Worm (Caenorhabditis elegans): ENCODE measurements around the gene F34D10.4.

The F34D10.4 gene

ce11 chrIII:3736302-3736701 lies at the start of gene F34D10.4:
Gene F34D10.4, plus strand, starts transcription at chrIII:3736602.
- TF ChIP-seq hlh-15 (tag; optimal IDR thresholded peaks at IDR 0.05) (no peak), ceh-30 (tag; optimal IDR thresholded peaks at IDR 0.05) (no peak), ama-1 (optimal IDR thresholded peaks at IDR 0.05) (no peak)

ce11 chrIII:3692516-3692915 lies 43.9 kb upstream of the F34D10.4 start:
- no peak for TF ChIP-seq elt-4 (tag; optimal IDR thresholded peaks at IDR 0.05)
- TF ChIP-seq unc-42 (tag; optimal IDR thresholded peaks at IDR 0.05), result peak; percentile 6

ce11 chrIII:3694572-3694971 lies 41.8 kb upstream of the F34D10.4 start, which contains the start of gene npr-15:
Gene npr-15, minus strand, starts transcription at chrIII:3694672.
- TF ChIP-seq hlh-6 (tag; optimal IDR thresholded peaks at IDR 0.05) (no peak), pha-4 (tag; optimal IDR thresholded peaks at IDR 0.05) (no peak), K09A11.1 (tag; optimal IDR thresholded peaks at IDR 0.05; ENCODE audit: insufficient read depth) (no peak), mec-3 (tag; optimal IDR thresholded peaks at IDR 0.05; ENCODE audit: borderline replicate concordance) (no peak), elt-2 (tag; optimal IDR thresholded peaks at IDR 0.05) (no peak), ceh-48 (tag; optimal IDR thresholded peaks at IDR 0.05) (no peak), che-1 (tag; optimal IDR thresholded peaks at IDR 0.05) (no peak), sox-2 (GFP tag; IDR thresholded peaks at IDR 0.05) (no peak)

ce11 chrIII:3695398-3695797 lies 41.0 kb upstream of the F34D10.4 start:
- peak; percentile 5 for TF ChIP-seq ets-4 (tag; optimal IDR thresholded peaks at IDR 0.05)
- 0 out of 2 replicates have a peak, but pooled peaks have one; percentile 19 for TF ChIP-seq sox-2 (GFP tag; IDR thresholded peaks at IDR 0.05)
- TF ChIP-seq ceh-2 (tag; optimal IDR thresholded peaks at IDR 0.05), result peak; percentile 22
- peak; percentile 44 for TF ChIP-seq ceh-31 (tag; optimal IDR thresholded peaks at IDR 0.05)
- peak; percentile 21 for TF ChIP-seq C08G9.2 (tag; optimal IDR thresholded peaks at IDR 0.05)

- TF ChIP-seq hlh-6 (tag; optimal IDR thresholded peaks at IDR 0.05) (no peak), ahr-1 (tag; optimal IDR thresholded peaks at IDR 0.05) (no peak), lin-11 (tag; optimal IDR thresholded peaks at IDR 0.05) (no peak), ama-1 (optimal IDR thresholded peaks at IDR 0.05) (no peak), nfya-1 (tag; optimal IDR thresholded peaks at IDR 0.05) (no peak), npax-4 (tag; optimal IDR thresholded peaks at IDR 0.05) (no peak), hlh-8 (tag; optimal IDR thresholded peaks at IDR 0.05) (no peak), tbx-7 (tag; optimal IDR thresholded peaks at IDR 0.05) (no peak), pqm-1 (tag; optimal IDR thresholded peaks at IDR 0.05) (no peak), fkh-6 (tag; optimal IDR thresholded peaks at IDR 0.05) (no peak), hlh-15 (tag; optimal IDR thresholded peaks at IDR 0.05) (no peak)
Measured at ce11 chrIII:3698366-3698765, 38.0 kb upstream of the F34D10.4 start.

- no peak for TF ChIP-seq che-1 (tag; optimal IDR thresholded peaks at IDR 0.05)
- no peak for TF ChIP-seq tbx-7 (tag; optimal IDR thresholded peaks at IDR 0.05)
Measured at ce11 chrIII:3699275-3699674, 37.1 kb upstream of the F34D10.4 start, which contains the start of gene cyn-9. Gene cyn-9, minus strand, starts transcription at chrIII:3699640.

ce11 chrIII:3701411-3702310 lies 34.7 kb upstream of the F34D10.4 start, which contains the start of the genes pdi-1 and C14B1.2:
Gene pdi-1, minus strand, starts transcription at chrIII:3701461.
Gene C14B1.2, plus strand, starts transcription at chrIII:3702260.
- TF ChIP-seq tbx-2 (tag; optimal IDR thresholded peaks at IDR 0.05) (peak; percentile 34), pqm-1 (tag; optimal IDR thresholded peaks at IDR 0.05) (no peak), nfya-1 (tag; optimal IDR thresholded peaks at IDR 0.05) (peak; percentile 56), ceh-31 (tag; optimal IDR thresholded peaks at IDR 0.05) (peak; percentile 47), pax-1 (tag; optimal IDR thresholded peaks at IDR 0.05) (no peak), syd-9 (tag; optimal IDR thresholded peaks at IDR 0.05) (no peak), hlh-15 (tag; optimal IDR thresholded peaks at IDR 0.05) (no peak)

Data from whole organism, late embryonic.